Fruit fly (Drosophila melanogaster) whole organism, embryonic: ENCODE measurements around the gene Rrp47.

Experiments used
- BEAF-32 ChIP-seq: fragments of 200-800 bp; sonication (Bioruptor generic); optimal IDR thresholded peaks from 3 replicates; lab custom pipeline; 2017; ENCODE audit warnings: missing biosample characterization, missing genetic modification characterization, mild to moderate bottlenecking, moderate library complexity, missing genetic modification reagents
- CG10979 ChIP-seq: fragments of 200-800 bp; sonication (Bioruptor generic); optimal IDR thresholded peaks from 2 replicates; lab custom pipeline; 2018; ENCODE audit warnings: missing biosample characterization, mild to moderate bottlenecking, missing genetic modification characterization, moderate library complexity
- CG11696 ChIP-seq: fragments of 200-800 bp; sonication (Bioruptor generic); IDR thresholded peaks from 2 replicates; pipeline ENCODE4 v1.3.6; 2022; ENCODE audit warnings: missing biosample characterization, missing genetic modification characterization
- CG12942 ChIP-seq: fragments of 200-800 bp; sonication (Bioruptor generic); optimal IDR thresholded peaks from 3 replicates; lab custom pipeline; 2016; ENCODE audit warnings: missing biosample characterization, missing genetic modification characterization
- CG15269 ChIP-seq: fragments of 200-800 bp; sonication (Bioruptor generic); optimal IDR thresholded peaks from 2 replicates; lab custom pipeline; 2018; ENCODE audit warnings: missing biosample characterization, mild to moderate bottlenecking, missing genetic modification characterization, moderate library complexity
- CG15514 ChIP-seq: fragments of 200-800 bp; sonication (Bioruptor generic); optimal IDR thresholded peaks from 3 replicates; lab custom pipeline; 2017; ENCODE audit warnings: missing biosample characterization, missing genetic modification characterization, mild to moderate bottlenecking, moderate library complexity, missing genetic modification reagents
- CG1603 ChIP-seq: fragments of 200-800 bp; sonication (Bioruptor generic); optimal IDR thresholded peaks from 2 replicates; lab custom pipeline; 2019; ENCODE audit warnings: missing biosample characterization, mild to moderate bottlenecking, missing genetic modification characterization, moderate library complexity
- CG1647 ChIP-seq: fragments of 200-800 bp; sonication (Bioruptor generic); optimal IDR thresholded peaks from 3 replicates; lab custom pipeline; 2016; ENCODE audit warnings: missing biosample characterization, missing genetic modification characterization
- CG16813 ChIP-seq: fragments of 200-800 bp; sonication (Bioruptor generic); IDR thresholded peaks from 3 replicates; pipeline ENCODE4 v1.3.6; 2022; ENCODE audit warnings: missing biosample characterization, missing genetic modification characterization; ENCODE audit not compliant: partially characterized antibody
- CG16815 ChIP-seq: fragments of 200-800 bp; sonication (Bioruptor generic); optimal IDR thresholded peaks from 3 replicates; lab custom pipeline; 2017; ENCODE audit warnings: missing biosample characterization, mild to moderate bottlenecking, missing genetic modification characterization
- CG17328 ChIP-seq: fragments of 200-800 bp; sonication (Bioruptor generic); IDR thresholded peaks from 2 replicates; pipeline ENCODE4 v1.3.6; 2022; ENCODE audit warnings: missing biosample characterization, missing genetic modification characterization
- CG17802 ChIP-seq: fragments of 200-800 bp; sonication (Bioruptor generic); optimal IDR thresholded peaks from 2 replicates; lab custom pipeline; 2018; ENCODE audit warnings: missing biosample characterization, mild to moderate bottlenecking, missing genetic modification characterization, moderate library complexity
- CG2120 ChIP-seq: fragments of 200-800 bp; sonication (Bioruptor generic); optimal IDR thresholded peaks from 3 replicates; lab custom pipeline; 2016; ENCODE audit warnings: missing biosample characterization, missing genetic modification characterization
- CG2129 ChIP-seq: fragments of 200-800 bp; sonication (Bioruptor generic); IDR thresholded peaks from 2 replicates; pipeline ENCODE4 v1.3.6; 2022; ENCODE audit warnings: missing biosample characterization, missing genetic modification characterization; ENCODE audit not compliant: partially characterized antibody
- CG2678 ChIP-seq: fragments of 200-800 bp; sonication (Bioruptor generic); optimal IDR thresholded peaks from 3 replicates; lab custom pipeline; 2019; ENCODE audit warnings: missing biosample characterization, mild to moderate bottlenecking, missing genetic modification characterization, moderate library complexity
- CG2889 ChIP-seq: fragments of 200-800 bp; sonication (Bioruptor generic); IDR thresholded peaks from 3 replicates; pipeline ENCODE4 v1.3.6; 2022; ENCODE audit warnings: missing biosample characterization, missing genetic modification characterization
- CG33557 ChIP-seq: fragments of 200-800 bp; sonication (Bioruptor generic); optimal IDR thresholded peaks from 2 replicates; lab custom pipeline; 2019; ENCODE audit warnings: missing biosample characterization, mild to moderate bottlenecking, missing genetic modification characterization, moderate library complexity
- CG42726 ChIP-seq: fragments of 200-800 bp; sonication (Bioruptor generic); IDR thresholded peaks from 2 replicates; pipeline ENCODE4 v1.3.6; 2022; ENCODE audit warnings: missing biosample characterization, missing genetic modification characterization; ENCODE audit not compliant: partially characterized antibody
- CG4820 ChIP-seq: fragments of 200-800 bp; sonication (Bioruptor generic); optimal IDR thresholded peaks from 3 replicates; lab custom pipeline; 2016; ENCODE audit warnings: missing biosample characterization, missing genetic modification characterization
- CG6765 ChIP-seq: fragments of 200-800 bp; sonication (Bioruptor generic); optimal IDR thresholded peaks from 3 replicates; lab custom pipeline; 2017; ENCODE audit warnings: missing biosample characterization, mild to moderate bottlenecking, missing genetic modification characterization
- CG9727 ChIP-seq: fragments of 200-800 bp; sonication (Bioruptor generic); optimal IDR thresholded peaks from 3 replicates; lab custom pipeline; 2017; ENCODE audit warnings: missing biosample characterization, mild to moderate bottlenecking, missing genetic modification characterization
- CrebB ChIP-seq: fragments of 200-800 bp; sonication (Bioruptor generic); optimal IDR thresholded peaks from 3 replicates; lab custom pipeline; 2018; ENCODE audit warnings: missing biosample characterization, mild to moderate bottlenecking, missing genetic modification characterization
- E2f2 ChIP-seq: fragments of 200-800 bp; sonication (Bioruptor generic); IDR thresholded peaks from 2 replicates; pipeline ENCODE4 v1.3.6; 2022; ENCODE audit warnings: missing biosample characterization, missing genetic modification characterization
- H15 ChIP-seq: fragments of 200-800 bp; sonication (Bioruptor generic); IDR thresholded peaks from 3 replicates; pipeline ENCODE4 v1.3.6; 2022; ENCODE audit warnings: missing biosample characterization, missing genetic modification characterization
- HLH54F ChIP-seq: fragments of 200-800 bp; sonication (Bioruptor generic); optimal IDR thresholded peaks from 3 replicates; lab custom pipeline; 2016; ENCODE audit warnings: missing biosample characterization, missing genetic modification characterization
- Hsf ChIP-seq: fragments of 200-800 bp; sonication (Bioruptor generic); optimal IDR thresholded peaks from 3 replicates; lab custom pipeline; 2016; ENCODE audit warnings: missing biosample characterization, missing genetic modification characterization
- MBD-R2 ChIP-seq: fragments of 200-800 bp; sonication (Bioruptor generic); IDR thresholded peaks from 2 replicates; pipeline ENCODE4 v1.3.6; 2022; ENCODE audit warnings: missing biosample characterization, missing genetic modification characterization
- Poxn ChIP-seq: fragments of 200-800 bp; sonication (Bioruptor generic); IDR thresholded peaks from 2 replicates; pipeline ENCODE4 v1.3.6; 2022; ENCODE audit warnings: missing biosample characterization, missing genetic modification characterization
- Ptx1 ChIP-seq: fragments of 200-800 bp; sonication (Bioruptor generic); IDR thresholded peaks from 2 replicates; pipeline ENCODE4 v1.3.6; 2022; ENCODE audit warnings: missing biosample characterization, missing genetic modification characterization
- Scr ChIP-seq: fragments of 200-800 bp; sonication (Bioruptor generic); IDR thresholded peaks from 2 replicates; pipeline ENCODE4 v1.3.6; 2022; ENCODE audit warnings: missing biosample characterization, missing genetic modification characterization; ENCODE audit not compliant: partially characterized antibody
- Side ChIP-seq: fragments of 200-800 bp; sonication (Bioruptor generic); optimal IDR thresholded peaks from 2 replicates; lab custom pipeline; 2016; ENCODE audit warnings: missing biosample characterization, missing genetic modification characterization
- Sin3A ChIP-seq: fragments of >200 bp; optimal IDR thresholded peaks from 2 replicates; lab custom pipeline; 2018
- ato ChIP-seq: fragments of 200-800 bp; sonication (Bioruptor generic); IDR thresholded peaks from 2 replicates; pipeline ENCODE4 v1.3.6; 2022; ENCODE audit warnings: missing biosample characterization, missing genetic modification characterization; ENCODE audit not compliant: partially characterized antibody
- cato ChIP-seq: fragments of 200-800 bp; sonication (Bioruptor generic); optimal IDR thresholded peaks from 2 replicates; lab custom pipeline; 2016; ENCODE audit warnings: missing biosample characterization, missing genetic modification characterization, borderline replicate concordance
- crp ChIP-seq, 2 experiments: fragments of 200-800 bp; sonication (Bioruptor generic); optimal IDR thresholded peaks; 2 replicates in 1 of 2; 3 replicates in 1 of 2; lab custom pipeline; 2017; ENCODE audit warnings: missing biosample characterization in 2 of 2, missing genetic modification characterization in 2 of 2, mild to moderate bottlenecking in 1 of 2, moderate library complexity in 1 of 2
- exex ChIP-seq: fragments of 200-800 bp; sonication (Bioruptor generic); optimal IDR thresholded peaks from 4 replicates; lab custom pipeline; 2018; ENCODE audit warnings: missing biosample characterization, mild to moderate bottlenecking, missing genetic modification characterization, moderate library complexity
- gfzf ChIP-seq: fragments of 200-800 bp; sonication (Bioruptor generic); optimal IDR thresholded peaks from 2 replicates; lab custom pipeline; 2016; ENCODE audit warnings: missing biosample characterization, mild to moderate bottlenecking, missing genetic modification characterization, moderate library complexity
- her ChIP-seq: fragments of 200-800 bp; sonication (Bioruptor generic); optimal IDR thresholded peaks from 2 replicates; lab custom pipeline; 2016; ENCODE audit warnings: missing biosample characterization, missing genetic modification characterization
- kni ChIP-seq: fragments of 200-800 bp; sonication (Bioruptor generic); optimal IDR thresholded peaks from 3 replicates; lab custom pipeline; 2017; ENCODE audit warnings: mild to moderate bottlenecking, missing biosample characterization, missing genetic modification reagents, missing genetic modification characterization
- lilli ChIP-seq: fragments of 200-800 bp; sonication (Bioruptor generic); optimal IDR thresholded peaks from 3 replicates; lab custom pipeline; 2016; ENCODE audit warnings: missing biosample characterization, missing genetic modification characterization
- lola ChIP-seq, 3 experiments: fragments of >200 bp in 2 of 3; fragments of 200-800 bp in 1 of 3; sonication (Bioruptor generic) in 1 of 3; optimal IDR thresholded peaks; 2 replicates each; lab custom pipeline; 2017 to 2019; ENCODE audit warnings: missing biosample characterization in 3 of 3, missing genetic modification characterization in 3 of 3, mild to moderate bottlenecking in 1 of 3, moderate library complexity in 1 of 3
- luna ChIP-seq: fragments of 200-800 bp; sonication (Bioruptor generic); optimal IDR thresholded peaks from 2 replicates; lab custom pipeline; 2016; ENCODE audit warnings: missing biosample characterization, missing genetic modification characterization
- mld ChIP-seq: fragments of 200-800 bp; sonication (Bioruptor generic); IDR thresholded peaks from 3 replicates; pipeline ENCODE4 v1.3.6; 2022; ENCODE audit warnings: missing biosample characterization, missing genetic modification characterization; ENCODE audit not compliant: partially characterized antibody
- psq ChIP-seq: fragments of 200-800 bp; sonication (Bioruptor generic); optimal IDR thresholded peaks from 2 replicates; lab custom pipeline; 2017; ENCODE audit warnings: missing biosample characterization, missing genetic modification characterization
- seq ChIP-seq: fragments of 200-800 bp; sonication (Bioruptor generic); IDR thresholded peaks from 2 replicates; pipeline ENCODE4 v1.3.6; 2022; ENCODE audit warnings: missing biosample characterization, missing genetic modification characterization
- slbo ChIP-seq: fragments of 200-800 bp; sonication (Bioruptor generic); IDR thresholded peaks from 2 replicates; pipeline ENCODE4 v1.3.6; 2022; ENCODE audit warnings: missing biosample characterization, missing genetic modification characterization
- so ChIP-seq: fragments of 200-800 bp; sonication (Bioruptor generic); IDR thresholded peaks from 3 replicates; pipeline ENCODE4 v1.3.6; 2022; ENCODE audit warnings: missing biosample characterization, missing genetic modification characterization
- sqz ChIP-seq: fragments of 200-800 bp; sonication (Bioruptor generic); optimal IDR thresholded peaks from 3 replicates; lab custom pipeline; 2018; ENCODE audit warnings: missing biosample characterization, mild to moderate bottlenecking, missing genetic modification characterization
- yki ChIP-seq: fragments of >200 bp; optimal IDR thresholded peaks from 3 replicates; lab custom pipeline; 2018

Rrp47 gene

DNA sequence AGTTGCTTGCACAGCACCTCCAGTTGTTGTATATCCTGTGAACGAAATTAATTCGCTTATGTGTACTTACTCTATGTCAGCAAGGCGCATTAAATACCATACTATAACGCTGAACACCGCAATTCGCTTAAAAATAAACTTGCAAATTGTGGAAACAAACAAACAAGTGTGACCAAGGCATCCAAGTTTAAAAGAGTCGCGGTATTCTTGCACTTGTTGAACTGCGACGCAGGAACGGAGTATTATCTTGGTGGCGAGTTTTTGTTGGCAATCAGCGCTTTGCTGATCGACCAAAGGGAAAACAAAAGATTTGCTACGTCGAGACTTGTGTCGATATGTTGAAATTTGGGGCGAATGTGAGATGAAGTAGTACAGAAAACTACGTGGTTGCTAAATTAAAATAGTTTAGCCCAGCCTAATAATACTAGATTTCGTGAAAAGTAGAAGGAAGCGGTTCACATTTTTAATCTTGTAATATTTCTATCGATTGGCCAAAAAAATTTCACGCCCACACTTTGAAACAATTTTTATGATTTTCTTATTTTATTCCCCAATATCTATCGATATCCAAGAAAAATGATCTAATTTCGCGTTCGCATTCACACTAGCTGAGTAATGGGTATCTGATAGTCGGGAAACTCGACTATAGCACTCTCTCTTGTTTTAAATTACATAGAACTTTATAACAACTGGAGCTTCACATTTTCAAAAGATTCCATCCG, 11.0 kb upstream of the Rrp47 start, which contains the start of gene Ranbp16 (continued):
- TF ChIP-seq Scr (GFP tag; lab: Robert Waterston, UW) = 0 out of 2 replicates have a peak, but pooled peaks have one; percentile 33
- peak in 1 of 3 experiments; percentile 80 for TF ChIP-seq lola (GFP tag; optimal IDR thresholded peaks at IDR 0.05; lab: Kevin White, UChicago)
- no peak for TF ChIP-seq exex (tag; lab: Kevin White, UChicago)
- no peak for TF ChIP-seq CG16815 (GFP tag; lab: Kevin White, UChicago)
- TF ChIP-seq CG15269 (tag; lab: Kevin White, UChicago) = no peak
- no peak for TF ChIP-seq CG12942 (GFP tag; lab: Kevin White, UChicago)
- no peak for TF ChIP-seq CG2678 (tag; lab: Kevin White, UChicago)
- peak; percentile 38 for TF ChIP-seq CG15514 (GFP tag; lab: Kevin White, UChicago)
- TF ChIP-seq sqz (GFP tag; lab: Kevin White, UChicago) = no peak
- TF ChIP-seq slbo (GFP tag; lab: Robert Waterston, UW) = no peak
- TF ChIP-seq Sin3A (lab: Kevin White, UChicago) = no peak
- TF ChIP-seq CG17802 (tag; lab: Kevin White, UChicago) = peak; percentile 83
- TF ChIP-seq CG2120 (GFP tag; lab: Kevin White, UChicago) = no peak
- peak; percentile 68 for TF ChIP-seq CG16813 (GFP tag; lab: Robert Waterston, UW)
- TF ChIP-seq CG6765 (GFP tag; lab: Kevin White, UChicago) = no peak
- no peak for TF ChIP-seq Side
- no peak for TF ChIP-seq CG1647 (GFP tag; lab: Kevin White, UChicago)
- TF ChIP-seq crp (GFP tag; optimal IDR thresholded peaks at IDR 0.05; lab: Kevin White, UChicago) = no peak
- no peak for TF ChIP-seq H15 (GFP tag; lab: Robert Waterston, UW)
- no peak for TF ChIP-seq CG10979 (tag; lab: Kevin White, UChicago)
- TF ChIP-seq so = no peak
- no peak for TF ChIP-seq cato (GFP tag; lab: Kevin White, UChicago)
- TF ChIP-seq CG2129 (GFP tag; lab: Robert Waterston, UW) = no peak
- TF ChIP-seq Poxn (GFP tag; lab: Robert Waterston, UW) = no peak
- no peak for TF ChIP-seq Hsf (GFP tag; lab: Kevin White, UChicago)
- no peak for TF ChIP-seq psq (GFP tag; lab: Kevin White, UChicago)
- no peak for TF ChIP-seq E2f2 (GFP tag; lab: Robert Waterston, UW)
- TF ChIP-seq CG42726 (GFP tag; lab: Robert Waterston, UW) = no peak
- TF ChIP-seq CG1603 (tag; lab: Kevin White, UChicago) = peak; percentile 84
- TF ChIP-seq luna (GFP tag; lab: Kevin White, UChicago) = no peak
- peak; percentile 62 for TF ChIP-seq MBD-R2 (GFP tag; lab: Robert Waterston, UW)
- TF ChIP-seq yki = no peak
- TF ChIP-seq CG33557 = no peak
- TF ChIP-seq CG2889 (GFP tag; lab: Robert Waterston, UW) = no peak
- TF ChIP-seq CG4820 = no peak
- TF ChIP-seq CG9727 = no peak
- no peak for TF ChIP-seq seq (GFP tag; lab: Robert Waterston, UW)
- no peak for TF ChIP-seq CG11696
- no peak for TF ChIP-seq HLH54F (GFP tag; lab: Kevin White, UChicago)
- TF ChIP-seq CG17328 = no peak
- TF ChIP-seq lilli (GFP tag; lab: Kevin White, UChicago) = no peak
- TF ChIP-seq CrebB (tag; lab: Kevin White, UChicago) = no peak
- peak; percentile 2 for TF ChIP-seq her (GFP tag; lab: Kevin White, UChicago)
- no peak for TF ChIP-seq Ptx1 (GFP tag; lab: Robert Waterston, UW)
- TF ChIP-seq gfzf (GFP tag; lab: Kevin White, UChicago) = peak; percentile 62
- peak; percentile 24 for TF ChIP-seq BEAF-32
- no peak for TF ChIP-seq mld (GFP tag; lab: Robert Waterston, UW)
- no peak for TF ChIP-seq kni
- 0 out of 2 replicates have a peak, but pooled peaks have one; percentile 28 for TF ChIP-seq ato (GFP tag; lab: Robert Waterston, UW)
